Fruit fly (Drosophila melanogaster) whole organism, embryonic: ENCODE measurements around the gene CG33233.

ENCODE experiments used
- Awh ChIP-seq: fragments of 200-800 bp; sonication (Bioruptor generic); IDR thresholded peaks from 2 replicates; pipeline ENCODE4, ENCODE4 v1.3.6; 2022; ENCODE audit warnings: missing biosample characterization, missing genetic modification characterization
- B-H1 ChIP-seq: fragments of 200-800 bp; sonication (Bioruptor generic); IDR thresholded peaks from 3 replicates; pipeline ENCODE4 v1.3.6; 2022; ENCODE audit warnings: missing biosample characterization, missing genetic modification characterization
- Bteb2 ChIP-seq: fragments of 200-800 bp; sonication (Bioruptor generic); optimal IDR thresholded peaks from 2 replicates; lab custom pipeline; 2016; ENCODE audit warnings: missing biosample characterization, missing genetic modification characterization
- CG11247 ChIP-seq: fragments of 200-800 bp; sonication (Bioruptor generic); IDR thresholded peaks from 2 replicates; pipeline ENCODE4 v1.3.6; 2022; ENCODE audit warnings: missing biosample characterization, missing genetic modification characterization
- CG11398 ChIP-seq: fragments of 200-800 bp; sonication (Bioruptor generic); optimal IDR thresholded peaks from 2 replicates; lab custom pipeline; 2016; ENCODE audit warnings: missing biosample characterization, missing genetic modification characterization
- CG11723 ChIP-seq: fragments of 200-800 bp; sonication (Bioruptor generic); optimal IDR thresholded peaks from 2 replicates; lab custom pipeline; 2017; ENCODE audit warnings: missing biosample characterization, mild to moderate bottlenecking, missing genetic modification characterization
- CG12219 ChIP-seq: fragments of 200-800 bp; sonication (Bioruptor generic); optimal IDR thresholded peaks from 3 replicates; lab custom pipeline; 2018; ENCODE audit warnings: missing biosample characterization, mild to moderate bottlenecking, missing genetic modification characterization
- CG12769 ChIP-seq: fragments of 200-800 bp; sonication (Bioruptor generic); optimal IDR thresholded peaks from 2 replicates; lab custom pipeline; 2019; ENCODE audit warnings: missing biosample characterization, mild to moderate bottlenecking, missing genetic modification characterization, moderate library complexity
- CG1647 ChIP-seq: fragments of 200-800 bp; sonication (Bioruptor generic); optimal IDR thresholded peaks from 3 replicates; lab custom pipeline; 2016; ENCODE audit warnings: missing biosample characterization, missing genetic modification characterization
- CG18011 ChIP-seq: fragments of 200-800 bp; sonication (Bioruptor generic); optimal IDR thresholded peaks from 2 replicates; lab custom pipeline; 2017; ENCODE audit warnings: missing biosample characterization, missing genetic modification characterization, mild to moderate bottlenecking, moderate library complexity, missing genotype
- CG18476 ChIP-seq: fragments of 200-800 bp; sonication (Bioruptor generic); optimal IDR thresholded peaks from 2 replicates; lab custom pipeline; 2016; ENCODE audit warnings: missing biosample characterization, mild to moderate bottlenecking, missing genetic modification characterization
- CG31441 ChIP-seq: fragments of 200-800 bp; sonication (Bioruptor generic); IDR thresholded peaks from 2 replicates; pipeline ENCODE4 v1.3.6; 2022; ENCODE audit warnings: missing biosample characterization, missing genetic modification characterization
- CG33557 ChIP-seq: fragments of 200-800 bp; sonication (Bioruptor generic); optimal IDR thresholded peaks from 2 replicates; lab custom pipeline; 2019; ENCODE audit warnings: missing biosample characterization, mild to moderate bottlenecking, missing genetic modification characterization, moderate library complexity
- CG3407 ChIP-seq: fragments of 200-800 bp; sonication (Bioruptor generic); optimal IDR thresholded peaks from 2 replicates; lab custom pipeline; 2018; ENCODE audit warnings: missing biosample characterization, mild to moderate bottlenecking, missing genetic modification characterization
- CG4424 ChIP-seq: fragments of 200-800 bp; sonication (Bioruptor generic); optimal IDR thresholded peaks from 3 replicates; lab custom pipeline; 2016; ENCODE audit warnings: missing biosample characterization, missing genetic modification characterization
- CTCF ChIP-seq: fragments of 200-800 bp; sonication (Bioruptor generic); optimal IDR thresholded peaks from 2 replicates; lab custom pipeline; 2017; ENCODE audit warnings: missing biosample characterization, mild to moderate bottlenecking, missing genetic modification characterization, moderate library complexity
- Drgx ChIP-seq: fragments of 200-800 bp; sonication (Bioruptor generic); IDR thresholded peaks from 2 replicates; pipeline ENCODE4 v1.3.6; 2022; ENCODE audit warnings: missing biosample characterization, missing genetic modification characterization
- Gsc ChIP-seq: fragments of 200-800 bp; sonication (Bioruptor generic); IDR thresholded peaks from 2 replicates; pipeline ENCODE4 v1.3.6; 2022; ENCODE audit warnings: missing biosample characterization, missing genetic modification characterization
- H15 ChIP-seq: fragments of 200-800 bp; sonication (Bioruptor generic); IDR thresholded peaks from 3 replicates; pipeline ENCODE4 v1.3.6; 2022; ENCODE audit warnings: missing biosample characterization, missing genetic modification characterization
- Hmx ChIP-seq: fragments of 200-800 bp; sonication (Bioruptor generic); optimal IDR thresholded peaks from 2 replicates; lab custom pipeline; 2016; ENCODE audit warnings: missing biosample characterization, missing genetic modification characterization
- Nf-YA ChIP-seq: fragments of 200-800 bp; sonication (Bioruptor generic); IDR thresholded peaks from 2 replicates; pipeline ENCODE4 v1.3.6; 2022; ENCODE audit warnings: missing biosample characterization, missing genetic modification characterization
- Usf ChIP-seq: fragments of 200-800 bp; sonication (Bioruptor generic); optimal IDR thresholded peaks from 2 replicates; lab custom pipeline; 2017; ENCODE audit warnings: missing genotype, missing biosample characterization, missing genetic modification characterization
- Xbp1 ChIP-seq: fragments of 200-800 bp; sonication (Bioruptor generic); optimal IDR thresholded peaks from 3 replicates; lab custom pipeline; 2016; ENCODE audit warnings: missing biosample characterization, mild to moderate bottlenecking, missing genetic modification characterization
- al ChIP-seq: fragments of 200-800 bp; sonication (Bioruptor generic); IDR thresholded peaks from 2 replicates; pipeline ENCODE4 v1.3.6; 2022; ENCODE audit warnings: missing biosample characterization, missing genetic modification characterization
- amos ChIP-seq: fragments of 200-800 bp; sonication (Bioruptor generic); IDR thresholded peaks from 2 replicates; pipeline ENCODE4 v1.3.6; 2022; ENCODE audit warnings: missing biosample characterization, missing genetic modification characterization; ENCODE audit not compliant: partially characterized antibody
- ara ChIP-seq: fragments of 200-800 bp; sonication (Bioruptor generic); IDR thresholded peaks from 2 replicates; pipeline ENCODE4 v1.3.6; 2022; ENCODE audit warnings: missing biosample characterization, missing genetic modification characterization
- br ChIP-seq: fragments of >200 bp; optimal IDR thresholded peaks from 2 replicates; lab custom pipeline; 2017
- btn ChIP-seq: fragments of 200-800 bp; sonication (Bioruptor generic); optimal IDR thresholded peaks from 2 replicates; lab custom pipeline; 2016; ENCODE audit warnings: missing biosample characterization, missing genetic modification characterization
- cas ChIP-seq: fragments of 200-800 bp; sonication (Bioruptor generic); IDR thresholded peaks from 2 replicates; pipeline ENCODE4 v1.3.6; 2022; ENCODE audit warnings: missing biosample characterization, missing genetic modification characterization
- cato ChIP-seq: fragments of 200-800 bp; sonication (Bioruptor generic); optimal IDR thresholded peaks from 2 replicates; lab custom pipeline; 2016; ENCODE audit warnings: missing biosample characterization, missing genetic modification characterization, borderline replicate concordance
- chif ChIP-seq, 2 experiments: fragments of 200-800 bp; sonication (Bioruptor generic); optimal IDR thresholded peaks; 3 replicates each; lab custom pipeline; 2016; ENCODE audit warnings: missing biosample characterization in 2 of 2, missing genetic modification characterization in 2 of 2
- corto ChIP-seq: fragments of 200-800 bp; sonication (Bioruptor generic); optimal IDR thresholded peaks from 2 replicates; lab custom pipeline; 2016; ENCODE audit warnings: missing biosample characterization, mild to moderate bottlenecking, missing genetic modification characterization, moderate library complexity
- dati ChIP-seq: fragments of 200-800 bp; sonication (Bioruptor generic); IDR thresholded peaks from 2 replicates; pipeline ENCODE4 v1.3.6; 2022; ENCODE audit warnings: missing biosample characterization, missing genetic modification characterization
- fd96Cb ChIP-seq: fragments of 200-800 bp; sonication (Bioruptor generic); optimal IDR thresholded peaks from 2 replicates; lab custom pipeline; 2018; ENCODE audit warnings: missing biosample characterization, mild to moderate bottlenecking, missing genetic modification characterization, moderate library complexity
- gsb ChIP-seq: fragments of 200-800 bp; sonication (Bioruptor generic); IDR thresholded peaks from 2 replicates; pipeline ENCODE4 v1.3.6; 2022; ENCODE audit warnings: missing biosample characterization, missing genetic modification characterization
- hb ChIP-seq: fragments of 200-800 bp; sonication (Bioruptor generic); IDR thresholded peaks from 3 replicates; pipeline ENCODE4 v1.3.6; 2022; ENCODE audit warnings: missing biosample characterization, missing genetic modification characterization; ENCODE audit not compliant: partially characterized antibody
- ind ChIP-seq: fragments of 200-800 bp; sonication (Bioruptor generic); optimal IDR thresholded peaks from 3 replicates; lab custom pipeline; 2016; ENCODE audit warnings: missing biosample characterization, missing genetic modification characterization
- ken ChIP-seq: fragments of 200-800 bp; sonication (Bioruptor generic); IDR thresholded peaks from 3 replicates; pipeline ENCODE4 v1.3.6; 2022; ENCODE audit warnings: missing biosample characterization, missing genetic modification characterization
- lab ChIP-seq: fragments of 200-800 bp; sonication (Bioruptor generic); optimal IDR thresholded peaks from 3 replicates; lab custom pipeline; 2017; ENCODE audit warnings: missing biosample characterization, missing genetic modification characterization, mild to moderate bottlenecking, moderate library complexity, missing genetic modification reagents
- lmd ChIP-seq: fragments of 200-800 bp; sonication (Bioruptor generic); IDR thresholded peaks from 2 replicates; pipeline ENCODE4 v1.3.6; 2022; ENCODE audit warnings: missing biosample characterization, missing genetic modification characterization
- lov ChIP-seq, 2 experiments: fragments of 200-800 bp in 1 of 2; fragments of >200 bp in 1 of 2; sonication (Bioruptor generic) in 1 of 2; IDR thresholded peaks in 1 of 2; optimal IDR thresholded peaks in 1 of 2; 2 replicates in 1 of 2; 3 replicates in 1 of 2; pipeline versions ENCODE4 v1.3.6 to Lab custom; 2017 to 2022; ENCODE audit warnings: missing biosample characterization in 1 of 2, missing genetic modification characterization in 1 of 2
- mam ChIP-seq: fragments of 200-800 bp; sonication (Bioruptor generic); optimal IDR thresholded peaks from 3 replicates; lab custom pipeline; 2016; ENCODE audit warnings: missing biosample characterization, missing genetic modification characterization
- nmo ChIP-seq: fragments of 200-800 bp; sonication (Bioruptor generic); optimal IDR thresholded peaks from 2 replicates; lab custom pipeline; 2018; ENCODE audit warnings: missing biosample characterization, mild to moderate bottlenecking, missing genetic modification characterization, moderate library complexity
- pb ChIP-seq: fragments of 200-800 bp; sonication (Bioruptor generic); optimal IDR thresholded peaks from 3 replicates; lab custom pipeline; 2016; ENCODE audit warnings: missing biosample characterization, missing genetic modification characterization
- pfk ChIP-seq: fragments of 200-800 bp; sonication (Bioruptor generic); optimal IDR thresholded peaks from 2 replicates; lab custom pipeline; 2018; ENCODE audit warnings: missing biosample characterization, mild to moderate bottlenecking, missing genetic modification characterization, moderate library complexity
- pnt ChIP-seq: fragments of 200-800 bp; sonication (Bioruptor generic); optimal IDR thresholded peaks from 3 replicates; lab custom pipeline; 2016; ENCODE audit warnings: missing biosample characterization, missing genetic modification characterization
- pros ChIP-seq: fragments of 200-800 bp; sonication (Bioruptor generic); optimal IDR thresholded peaks from 3 replicates; lab custom pipeline; 2019; ENCODE audit warnings: missing biosample characterization, mild to moderate bottlenecking, missing genetic modification characterization, moderate library complexity
- ranshi ChIP-seq: fragments of 200-800 bp; sonication (Bioruptor generic); IDR thresholded peaks from 2 replicates; pipeline ENCODE4 v1.3.6; 2022; ENCODE audit warnings: missing biosample characterization, missing genetic modification characterization
- row ChIP-seq: fragments of 200-800 bp; sonication (Bioruptor generic); IDR thresholded peaks from 3 replicates; pipeline ENCODE4 v1.3.6; 2022; ENCODE audit warnings: missing biosample characterization, missing genetic modification characterization
- sima ChIP-seq: fragments of 200-800 bp; sonication (Bioruptor generic); optimal IDR thresholded peaks from 2 replicates; lab custom pipeline; 2016; ENCODE audit warnings: missing biosample characterization, missing genetic modification characterization
- slp2 ChIP-seq: fragments of 200-800 bp; sonication (Bioruptor generic); optimal IDR thresholded peaks from 2 replicates; lab custom pipeline; 2016; ENCODE audit warnings: missing biosample characterization, missing genetic modification characterization
- sqz ChIP-seq: fragments of 200-800 bp; sonication (Bioruptor generic); optimal IDR thresholded peaks from 3 replicates; lab custom pipeline; 2018; ENCODE audit warnings: missing biosample characterization, mild to moderate bottlenecking, missing genetic modification characterization
- stc ChIP-seq: fragments of 200-800 bp; sonication (Bioruptor generic); IDR thresholded peaks from 2 replicates; pipeline ENCODE4 v1.3.6; 2022; ENCODE audit warnings: missing biosample characterization, missing genetic modification characterization
- trh ChIP-seq: fragments of 200-800 bp; sonication (Bioruptor generic); optimal IDR thresholded peaks from 2 replicates; lab custom pipeline; 2016; ENCODE audit warnings: missing biosample characterization, missing genetic modification characterization

CG33233 gene

DNA sequence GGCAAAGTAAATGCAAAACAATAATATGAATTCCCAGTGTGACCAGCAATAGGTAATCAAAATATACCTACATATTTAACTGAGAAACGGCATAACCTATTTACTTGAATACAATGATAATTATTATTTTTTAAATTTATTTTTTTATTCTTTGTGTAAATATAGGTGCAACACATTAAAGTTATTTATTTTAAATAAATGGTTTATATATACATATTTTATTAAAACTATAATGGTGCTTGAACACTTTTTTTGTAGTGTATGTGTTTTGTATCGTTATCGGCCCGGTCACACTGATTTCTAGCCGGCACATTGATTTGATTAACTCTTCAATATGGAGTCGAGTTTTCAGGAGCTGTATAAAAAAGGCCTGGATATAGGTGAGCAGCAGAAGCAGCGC is 7.6 kb upstream of the CG33233 start, which contains the start of the genes ProRS-m, CG42304 and Snup (continued):
- peak; percentile 36 for TF ChIP-seq Xbp1 (GFP tag; lab: Kevin White, UChicago)
- no peak for TF ChIP-seq CG1647
- no peak for TF ChIP-seq pfk (GFP tag; lab: Kevin White, UChicago)
- peak; percentile 42; the same call in 1 of the 2 replicates for TF ChIP-seq Nf-YA (GFP tag; lab: Robert Waterston, UW)
- TF ChIP-seq Awh: peak; percentile 82
- no peak for TF ChIP-seq cas
- TF ChIP-seq dati (GFP tag; lab: Robert Waterston, UW): no peak
- TF ChIP-seq ranshi (GFP tag; lab: Robert Waterston, UW): peak; percentile 77; the same call in 1 of the 2 replicates
- TF ChIP-seq fd96Cb: peak; percentile 47
- TF ChIP-seq gsb (GFP tag; lab: Robert Waterston, UW): no peak
- TF ChIP-seq CG11247 (GFP tag; lab: Robert Waterston, UW): no peak
- TF ChIP-seq ken: no peak; the same call in 2 of the 3 replicates
- no peak for TF ChIP-seq CG12769 (tag; lab: Kevin White, UChicago)
- no peak for TF ChIP-seq Gsc (GFP tag; lab: Robert Waterston, UW)
- no peak for TF ChIP-seq CG11723 (GFP tag; lab: Kevin White, UChicago)
- no peak for TF ChIP-seq sima (GFP tag; lab: Kevin White, UChicago)
- TF ChIP-seq ind (GFP tag; lab: Kevin White, UChicago): peak; percentile 33
- no peak for TF ChIP-seq corto (GFP tag; lab: Kevin White, UChicago)
- no peak for TF ChIP-seq pb
- TF ChIP-seq CG11398 (GFP tag; lab: Kevin White, UChicago): no peak
- peak; percentile 53; the same call in 1 of the 2 replicates for TF ChIP-seq lmd (GFP tag; lab: Robert Waterston, UW)
- no peak for TF ChIP-seq mam (GFP tag; lab: Kevin White, UChicago)
- TF ChIP-seq Hmx: no peak
- TF ChIP-seq CG18011 (GFP tag; lab: Kevin White, UChicago): no peak
- no peak for TF ChIP-seq pros (GFP tag; lab: Kevin White, UChicago)
- TF ChIP-seq ara (GFP tag; lab: Robert Waterston, UW): peak; percentile 73
- no peak; the same call in 1 of the 2 replicates for TF ChIP-seq Drgx (GFP tag; lab: Robert Waterston, UW)
- peak; percentile 14 for TF ChIP-seq cato (GFP tag; lab: Kevin White, UChicago)
- peak; percentile 76 for TF ChIP-seq nmo
- peak; percentile 71 for TF ChIP-seq al (GFP tag; lab: Robert Waterston, UW)
- TF ChIP-seq B-H1 (GFP tag; lab: Robert Waterston, UW): no peak
- peak; percentile 94 for TF ChIP-seq row (GFP tag; lab: Robert Waterston, UW)
- peak; percentile 67 for TF ChIP-seq stc (GFP tag; lab: Robert Waterston, UW)
- TF ChIP-seq trh (GFP tag; lab: Kevin White, UChicago): no peak
- TF ChIP-seq amos (GFP tag; lab: Robert Waterston, UW): no peak
- TF ChIP-seq chif (GFP tag; optimal IDR thresholded peaks at IDR 0.05; lab: Kevin White, UChicago): no peak
- no peak for TF ChIP-seq br (lab: Kevin White, UChicago)
- no peak for TF ChIP-seq Usf (GFP tag; lab: Kevin White, UChicago)
- TF ChIP-seq lab (GFP tag; lab: Kevin White, UChicago): no peak
- no peak; the same call in 2 of the 3 replicates for TF ChIP-seq H15 (GFP tag; lab: Robert Waterston, UW)
- TF ChIP-seq CG18476 (GFP tag; lab: Kevin White, UChicago): no peak

DNA sequence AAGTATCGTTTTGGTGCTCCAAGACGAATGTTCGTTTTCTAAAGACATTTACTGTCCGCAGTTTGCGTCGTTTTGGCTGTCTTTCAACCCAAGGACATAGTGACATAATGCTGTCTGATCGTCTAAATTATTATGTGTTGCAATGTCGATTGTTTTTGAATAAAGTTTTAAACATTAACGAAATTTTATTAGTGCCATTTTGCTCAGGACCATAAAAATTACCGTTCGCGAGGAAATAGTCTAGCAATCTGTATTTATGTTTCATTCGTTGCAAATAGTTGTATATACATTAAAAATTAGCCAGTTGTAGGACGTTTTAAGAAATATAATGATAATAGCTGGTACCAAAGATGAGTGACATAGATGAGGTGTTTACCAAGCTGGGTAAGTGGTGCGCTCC is 1.9 kb downstream of the CG33233 start, which contains the start of gene CG33234:
Gene CG33234, plus strand, starts transcription at position 301 of the 400 bp plus-strand sequence.
- TF ChIP-seq btn (GFP tag; lab: Kevin White, UChicago) (no peak), slp2 (GFP tag; lab: Kevin White, UChicago) (no peak), CG12219 (GFP tag; lab: Kevin White, UChicago) (no peak), CG31441 (no peak), pnt (GFP tag; lab: Kevin White, UChicago) (no peak), CTCF (GFP tag; lab: Kevin White, UChicago) (no peak), sqz (GFP tag; lab: Kevin White, UChicago) (no peak), CG4424 (no peak), CG33557 (GFP tag; lab: Kevin White, UChicago) (no peak), Bteb2 (GFP tag; lab: Kevin White, UChicago) (no peak), hb (GFP tag; lab: Robert Waterston, UW) (no peak), lov (optimal IDR thresholded peaks at IDR 0.05; lab: Kevin White, UChicago) (no peak), lov (GFP tag; IDR thresholded peaks at IDR 0.05; lab: Robert Waterston, UW) (no peak), CG3407 (GFP tag; lab: Kevin White, UChicago) (no peak)
